Worm (Caenorhabditis elegans) whole organism, young adult: ENCODE data around the gene Y37E11AR.7.

Source experiments
- B0336.3 ChIP-seq: fragments of 200-800 bp; sonication (Bioruptor generic); IDR thresholded peaks from 2 replicates; pipeline ENCODE4 v1.3.6; 2022; ENCODE audit warnings: missing genetic modification characterization, missing compliant biosample characterization
- C17E4.6 ChIP-seq: fragments of 200-800 bp; sonication (Bioruptor generic); IDR thresholded peaks from 2 replicates; pipeline ENCODE4 v1.3.6; 2022; ENCODE audit warnings: missing genetic modification reagents, missing genetic modification characterization, missing compliant biosample characterization
- F49E8.2 ChIP-seq: sonication (generic microtip); optimal IDR thresholded peaks from 3 replicates; lab custom pipeline; 2017; ENCODE audit warnings: missing genetic modification characterization, mild to moderate bottlenecking, missing compliant biosample characterization, antibody characterized with exemption, moderate library complexity; ENCODE audit not compliant: insufficient read depth
- F55B11.4 ChIP-seq: sonication (generic microtip); optimal IDR thresholded peaks from 2 replicates; lab custom pipeline; 2016; ENCODE audit warnings: missing compliant biosample characterization, missing genetic modification characterization, borderline replicate concordance; ENCODE audit not compliant: insufficient read depth
- Y67H2A.10 ChIP-seq: fragments of 200-800 bp; sonication (Bioruptor generic); conservative IDR thresholded peaks from 2 replicates; pipeline ENCODE4 v1.3.6; 2022; ENCODE audit warnings: missing genetic modification reagents, missing genetic modification characterization, missing compliant biosample characterization
- Y95B8A.8 ChIP-seq: fragments of 200-800 bp; sonication (Bioruptor generic); IDR thresholded peaks from 2 replicates; pipeline ENCODE4 v1.3.6; 2022; ENCODE audit warnings: missing genetic modification reagents, missing genetic modification characterization, missing compliant biosample characterization
- ZK185.1 ChIP-seq: sonication (generic microtip); optimal IDR thresholded peaks from 2 replicates; lab custom pipeline; 2016; ENCODE audit warnings: mild to moderate bottlenecking, missing genetic modification characterization, missing compliant biosample characterization; ENCODE audit not compliant: poor library complexity, severe bottlenecking
- aptf-3 ChIP-seq: fragments of 200-800 bp; sonication (Bioruptor generic); IDR thresholded peaks from 2 replicates; pipeline ENCODE4 v1.3.6; 2022; ENCODE audit warnings: missing genetic modification characterization, missing compliant biosample characterization
- ccch-3 ChIP-seq: fragments of 200-800 bp; sonication (Bioruptor generic); optimal IDR thresholded peaks from 2 replicates; lab custom pipeline; 2018; ENCODE audit warnings: mild to moderate bottlenecking, missing genetic modification characterization, missing compliant biosample characterization
- ceh-40 ChIP-seq: fragments of 200-800 bp; sonication (Bioruptor generic); IDR thresholded peaks from 2 replicates; pipeline ENCODE4 v1.3.6; 2022; ENCODE audit warnings: missing genetic modification characterization, missing compliant biosample characterization
- ceh-79 ChIP-seq: sonication (generic microtip); optimal IDR thresholded peaks from 2 replicates; lab custom pipeline; 2017; ENCODE audit warnings: mild to moderate bottlenecking, missing genetic modification characterization, missing compliant biosample characterization
- chd-7 ChIP-seq: sonication (generic microtip); optimal IDR thresholded peaks from 2 replicates; lab custom pipeline; 2016; ENCODE audit warnings: mild to moderate bottlenecking, missing genetic modification characterization, moderate library complexity, missing compliant biosample characterization
- dpl-1 ChIP-seq: fragments of 150-350 bp; optimal IDR thresholded peaks from 2 replicates; lab custom pipeline; 2014; ENCODE audit warnings: missing biosample characterization, missing genetic modification reagents, missing genetic modification characterization
- ets-4 ChIP-seq: fragments of 200-800 bp; sonication (Bioruptor generic); optimal IDR thresholded peaks from 2 replicates; lab custom pipeline; 2018; ENCODE audit warnings: mild to moderate bottlenecking, missing genetic modification characterization, missing compliant biosample characterization
- hmg-20 ChIP-seq: fragments of 200-800 bp; sonication (Bioruptor generic); IDR thresholded peaks from 2 replicates; pipeline ENCODE4 v1.3.6; 2022; ENCODE audit warnings: missing genetic modification reagents, missing genetic modification characterization, missing compliant biosample characterization
- let-607 ChIP-seq, 2 experiments: fragments of 200-800 bp in 1 of 2; sonication (Bioruptor generic) in 1 of 2; sonication (generic microtip) in 1 of 2; optimal IDR thresholded peaks; 2 replicates each; lab custom pipeline; 2016 to 2018; ENCODE audit warnings: mild to moderate bottlenecking in 2 of 2, missing compliant biosample characterization in 2 of 2, missing genetic modification characterization in 2 of 2, moderate library complexity in 2 of 2, missing genotype in 1 of 2
- lin-35 ChIP-seq, 3 experiments: fragments of 150-350 bp in 2 of 3; sonication (generic microtip) in 1 of 3; optimal IDR thresholded peaks; 2 replicates each; lab custom pipeline; 2014 to 2018; ENCODE audit warnings: missing biosample characterization in 3 of 3, missing genetic modification characterization in 3 of 3, missing genetic modification reagents in 3 of 3
- lin-40 ChIP-seq: sonication (generic microtip); optimal IDR thresholded peaks from 2 replicates; lab custom pipeline; 2016; ENCODE audit warnings: missing genetic modification characterization, mild to moderate bottlenecking, missing compliant biosample characterization, missing genotype, missing genetic modification reagents
- lin-54 ChIP-seq: fragments of 200-800 bp; sonication (Bioruptor generic); optimal IDR thresholded peaks from 2 replicates; lab custom pipeline; 2018; ENCODE audit warnings: mild to moderate bottlenecking, missing genetic modification characterization, missing compliant biosample characterization
- lir-1 ChIP-seq: fragments of 200-800 bp; sonication (Bioruptor generic); conservative IDR thresholded peaks from 2 replicates; pipeline ENCODE4 v1.3.6; 2022; ENCODE audit warnings: missing genetic modification reagents, missing genetic modification characterization, missing compliant biosample characterization
- nhr-27 ChIP-seq: fragments of 200-800 bp; sonication (Bioruptor generic); optimal IDR thresholded peaks from 2 replicates; lab custom pipeline; 2018; ENCODE audit warnings: mild to moderate bottlenecking, missing genetic modification characterization, moderate library complexity, missing compliant biosample characterization
- rpc-1 ChIP-seq, 2 experiments: fragments of 150-350 bp in 1 of 2; sonication (generic microtip) in 1 of 2; optimal IDR thresholded peaks; 2 replicates each; lab custom pipeline; 2014 to 2018; ENCODE audit warnings: missing biosample characterization in 1 of 2, missing genetic modification characterization in 1 of 2, missing genetic modification reagents in 1 of 2, missing genotype in 1 of 2
- snpc-1.3 ChIP-seq: sonication (generic microtip); optimal IDR thresholded peaks from 2 replicates; lab custom pipeline; 2017; ENCODE audit warnings: missing genetic modification characterization, mild to moderate bottlenecking, missing compliant biosample characterization, antibody characterized with exemption, moderate library complexity, missing genotype, missing genetic modification reagents; ENCODE audit not compliant: insufficient read depth
- snpc-3.4 ChIP-seq: sonication (generic microtip); optimal IDR thresholded peaks from 2 replicates; lab custom pipeline; 2017; ENCODE audit warnings: missing genetic modification characterization, mild to moderate bottlenecking, missing compliant biosample characterization, antibody characterized with exemption, moderate library complexity, missing genotype, missing genetic modification reagents
- tlf-1 ChIP-seq: fragments of 200-800 bp; sonication (Bioruptor generic); optimal IDR thresholded peaks from 2 replicates; lab custom pipeline; 2018; ENCODE audit warnings: mild to moderate bottlenecking, missing genetic modification characterization, missing compliant biosample characterization
- xnd-1 ChIP-seq: sonication (generic microtip); optimal IDR thresholded peaks from 2 replicates; lab custom pipeline; 2016; ENCODE audit warnings: missing genotype, missing genetic modification reagents, missing genetic modification characterization, missing compliant biosample characterization
- zfh-2 ChIP-seq: fragments of 200-800 bp; sonication (Bioruptor generic); conservative IDR thresholded peaks from 2 replicates; pipeline ENCODE4 v1.3.6; 2022; ENCODE audit warnings: missing genetic modification reagents, missing genetic modification characterization, missing compliant biosample characterization
- zim-3 ChIP-seq: sonication (generic microtip); optimal IDR thresholded peaks from 2 replicates; lab custom pipeline; 2017; ENCODE audit warnings: mild to moderate bottlenecking, missing genetic modification characterization, moderate library complexity, missing compliant biosample characterization
- ztf-25 ChIP-seq: fragments of 200-800 bp; sonication (Bioruptor generic); IDR thresholded peaks from 2 replicates; pipeline ENCODE4 v1.3.6; 2022; ENCODE audit warnings: missing genetic modification reagents, missing genetic modification characterization, missing compliant biosample characterization

The Y37E11AR.7 gene

ce11 chrIV:3800952-3801351 lies 45.7 kb upstream of the Y37E11AR.7 start, which contains the start of gene osm-3:
Gene osm-3 (minus strand): TSS chrIV:3801052.
- no peak for TF ChIP-seq dpl-1 (GFP tag; lab: Kevin White, UChicago)
- no peak for TF ChIP-seq F49E8.2 (tag; lab: Kevin White, UChicago)
- no peak for TF ChIP-seq ccch-3 (GFP tag; lab: Kevin White, UChicago)
- TF ChIP-seq lin-40 (tag; lab: Kevin White, UChicago): no peak
- no peak for TF ChIP-seq ZK185.1 (tag; lab: Kevin White, UChicago)
- no peak for TF ChIP-seq let-607 (tag; optimal IDR thresholded peaks at IDR 0.05; lab: Kevin White, UChicago)
- TF ChIP-seq xnd-1: no peak
- TF ChIP-seq hmg-20 (GFP tag; lab: Robert Waterston, UW): no peak
- TF ChIP-seq F55B11.4 (tag; lab: Kevin White, UChicago): no peak
- TF ChIP-seq Y95B8A.8 (GFP tag; lab: Robert Waterston, UW): no peak
- TF ChIP-seq chd-7 (tag; lab: Kevin White, UChicago): no peak
- no peak for TF ChIP-seq tlf-1 (GFP tag; lab: Kevin White, UChicago)
- TF ChIP-seq ceh-79 (tag; lab: Kevin White, UChicago): no peak
- no peak for TF ChIP-seq rpc-1 (optimal IDR thresholded peaks at IDR 0.05; lab: Kevin White, UChicago)
- TF ChIP-seq rpc-1 (tag; optimal IDR thresholded peaks at IDR 0.05; lab: Kevin White, UChicago): no peak
- TF ChIP-seq lin-54: no peak
- TF ChIP-seq B0336.3: no peak
- TF ChIP-seq ztf-25: no peak

ce11 chrIV:3797442-3797841 lies 42.2 kb upstream of the Y37E11AR.7 start:
- no peak for TF ChIP-seq nhr-27 (tag; lab: Kevin White, UChicago)
- peak; percentile 64; the same call in 1 of the 2 replicates for TF ChIP-seq zfh-2 (GFP tag; lab: Robert Waterston, UW)

ce11 chrIV:3794437-3794836 lies 39.2 kb upstream of the Y37E11AR.7 start, which contains the start of gene K09B3.1:
Gene K09B3.1 (plus strand): TSS chrIV:3794737.
- TF ChIP-seq Y67H2A.10 (GFP tag; lab: Robert Waterston, UW) (no peak), lin-35 (GFP tag; optimal IDR thresholded peaks at IDR 0.05; lab: Kevin White, UChicago) (no peak), ceh-40 (GFP tag; lab: Robert Waterston, UW) (no peak), ets-4 (GFP tag; lab: Kevin White, UChicago) (no peak)

ce11 chrIV:3783910-3784309 lies 28.7 kb upstream of the Y37E11AR.7 start, which contains the start of gene glct-6:
Gene glct-6 (plus strand): TSS chrIV:3784210.
- TF ChIP-seq snpc-3.4 (tag; lab: Kevin White, UChicago) (no peak), snpc-1.3 (no peak), F55B11.4 (tag; lab: Kevin White, UChicago) (no peak), lir-1 (no peak), C17E4.6 (GFP tag; lab: Robert Waterston, UW) (no peak), zim-3 (tag; lab: Kevin White, UChicago) (no peak), ets-4 (GFP tag; lab: Kevin White, UChicago) (no peak)
- TF ChIP-seq, all 124 proteins: peak for 0

ce11 chrIV:3781539-3781938 lies 26.3 kb upstream of the Y37E11AR.7 start:
- TF ChIP-seq aptf-3 (GFP tag; lab: Robert Waterston, UW): no peak
- TF ChIP-seq zim-3 (tag; lab: Kevin White, UChicago): no peak
- no peak for TF ChIP-seq hmg-20 (GFP tag; lab: Robert Waterston, UW)
